Worm (Caenorhabditis elegans): ENCODE measurements around the gene F36D4.4.

- TF ChIP-seq unc-62 (GFP tag; optimal IDR thresholded peaks at IDR 0.05) (no peak), unc-98 (GFP tag; IDR thresholded peaks at IDR 0.05) (no peak), elt-3 (tag; optimal IDR thresholded peaks at IDR 0.05) (no peak), elt-2 (tag; optimal IDR thresholded peaks at IDR 0.05) (no peak), unc-130 (tag; optimal IDR thresholded peaks at IDR 0.05) (no peak), nhr-90 (tag; optimal IDR thresholded peaks at IDR 0.05; ENCODE audit: poor library complexity) (no peak), lir-3 (tag; optimal IDR thresholded peaks at IDR 0.05; ENCODE audit: poor library complexity) (no peak), skn-1 (tag; optimal IDR thresholded peaks at IDR 0.05) (no peak)
These were observed 37.1 kb upstream of the F36D4.4 start for ce11 chrV:9451485-9451884.

All from whole organism, L1 larva.